Worm (Caenorhabditis elegans) whole organism, early embryonic: Measurements from ENCODE around the gene msp-77.

Experiments used
- B0310.2 ChIP-seq: sonication (generic microtip); optimal IDR thresholded peaks from 2 replicates; lab custom pipeline; 2016; ENCODE audit warnings: mild to moderate bottlenecking, missing genetic modification characterization, missing compliant biosample characterization
- F13C5.2 ChIP-seq: sonication (generic microtip); optimal IDR thresholded peaks from 2 replicates; lab custom pipeline; 2017; ENCODE audit warnings: mild to moderate bottlenecking, missing genetic modification characterization, inconsistent platforms, missing compliant biosample characterization
- aly-1 ChIP-seq: sonication (generic microtip); optimal IDR thresholded peaks from 2 replicates; lab custom pipeline; 2016; ENCODE audit warnings: missing genetic modification characterization, missing compliant biosample characterization
- ama-1 ChIP-seq: fragments of 150-350 bp; optimal IDR thresholded peaks from 2 replicates; lab custom pipeline; 2014
- ceh-13 ChIP-seq: fragments of 200-800 bp; sonication (Bioruptor generic); optimal IDR thresholded peaks from 2 replicates; lab custom pipeline; 2018; ENCODE audit warnings: mild to moderate bottlenecking, missing genetic modification characterization, missing compliant biosample characterization
- ceh-36 ChIP-seq: sonication (generic microtip); optimal IDR thresholded peaks from 2 replicates; lab custom pipeline; 2016; ENCODE audit warnings: missing genetic modification characterization, inconsistent platforms, missing compliant biosample characterization
- ets-7 ChIP-seq: sonication (generic microtip); optimal IDR thresholded peaks from 2 replicates; lab custom pipeline; 2016; ENCODE audit warnings: missing genotype, missing genetic modification characterization, missing compliant biosample characterization
- flt-1 ChIP-seq: fragments of 200-800 bp; sonication (Bioruptor generic); IDR thresholded peaks from 2 replicates; pipeline ENCODE4 v1.3.6; 2022; ENCODE audit warnings: missing genetic modification characterization, missing compliant biosample characterization
- hmbx-1 ChIP-seq: sonication (generic microtip); optimal IDR thresholded peaks from 2 replicates; lab custom pipeline; 2016; ENCODE audit warnings: mild to moderate bottlenecking, missing genetic modification characterization, missing compliant biosample characterization
- hmg-4 ChIP-seq: fragments of 200-800 bp; sonication (Bioruptor generic); optimal IDR thresholded peaks from 2 replicates; lab custom pipeline; 2018; ENCODE audit warnings: mild to moderate bottlenecking, missing genetic modification characterization, missing compliant biosample characterization
- hnd-1 ChIP-seq: sonication (generic microtip); optimal IDR thresholded peaks from 2 replicates; lab custom pipeline; 2016; ENCODE audit warnings: missing genetic modification characterization, missing compliant biosample characterization
- pes-1 ChIP-seq: fragments of 200-800 bp; sonication (Bioruptor generic); IDR thresholded peaks from 2 replicates; pipeline ENCODE4 v1.3.6; 2022; ENCODE audit warnings: missing genetic modification reagents, missing genetic modification characterization, missing compliant biosample characterization
- scrt-1 ChIP-seq: fragments of 200-800 bp; sonication (Bioruptor generic); IDR thresholded peaks from 2 replicates; pipeline ENCODE4 v1.3.6; 2022; ENCODE audit warnings: missing genetic modification characterization, missing compliant biosample characterization
- sea-1 ChIP-seq: fragments of 200-800 bp; sonication (Bioruptor generic); conservative IDR thresholded peaks from 2 replicates; pipeline ENCODE4 v1.3.6; 2022; ENCODE audit warnings: missing genetic modification characterization, missing compliant biosample characterization
- tbx-11 ChIP-seq: fragments of 200-800 bp; sonication (Bioruptor generic); IDR thresholded peaks from 2 replicates; pipeline ENCODE4 v1.3.6; 2022; ENCODE audit warnings: missing genetic modification characterization, missing compliant biosample characterization
- tbx-37 ChIP-seq: fragments of 200-800 bp; sonication (Bioruptor generic); conservative IDR thresholded peaks from 2 replicates; pipeline ENCODE4 v1.3.6; 2022; ENCODE audit warnings: missing genetic modification reagents, missing genetic modification characterization, missing compliant biosample characterization
- tra-4 ChIP-seq: sonication (generic microtip); optimal IDR thresholded peaks from 2 replicates; lab custom pipeline; 2017; ENCODE audit warnings: missing genetic modification characterization, missing compliant biosample characterization

The msp-77 gene

DNA sequence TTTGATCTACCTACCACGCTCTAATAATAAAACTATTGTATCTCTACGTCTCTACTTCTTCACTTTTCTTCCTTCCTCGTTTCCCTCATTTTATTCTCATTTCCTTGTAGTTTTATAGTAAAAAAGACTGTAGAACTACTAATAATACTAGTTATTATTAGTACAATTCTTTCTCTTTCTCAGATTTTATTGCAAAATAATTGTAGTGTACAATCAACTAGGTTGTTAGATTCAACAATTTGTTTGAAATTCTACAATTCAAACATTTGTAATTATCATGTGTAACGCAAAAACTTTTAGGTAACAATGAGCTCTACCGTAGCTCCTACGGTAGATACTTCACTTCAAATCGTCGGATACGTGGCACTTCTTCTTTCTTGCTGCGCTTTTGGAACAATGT lies 38.7 kb upstream of the msp-77 start, which contains the start of gene K07F5.12:
Gene K07F5.12 (plus strand): TSS at position 301 of the 400 bp plus-strand sequence.
- TF ChIP-seq tra-4 (tag; lab: Kevin White, UChicago) = no peak

DNA sequence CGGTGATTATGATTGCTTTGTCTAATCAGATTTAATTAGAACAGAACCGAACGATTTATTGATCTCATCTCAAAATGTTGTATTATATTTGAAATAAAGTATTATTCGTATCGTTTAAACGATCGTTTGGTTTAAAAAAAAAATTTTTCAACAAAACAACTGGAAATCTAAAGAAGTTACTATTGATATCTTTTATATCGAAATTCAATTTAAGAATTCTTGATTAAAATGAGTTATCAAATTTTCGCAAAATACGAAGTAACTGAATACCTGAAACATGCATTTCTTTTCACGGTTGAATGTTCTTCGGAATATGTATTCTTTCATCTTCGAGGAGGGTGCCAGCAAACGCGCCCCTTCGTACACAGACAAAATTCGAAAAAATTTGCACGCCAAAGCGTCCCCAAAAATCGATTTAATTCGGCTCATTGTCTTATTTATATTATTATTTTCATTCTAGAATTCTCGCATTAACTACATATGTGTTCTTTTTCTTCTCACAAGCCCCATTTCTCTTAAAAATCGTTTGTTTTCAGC lies 36.4 kb upstream of the msp-77 start, which contains the start of gene npp-1:
Gene npp-1 (plus strand): TSS at position 537 of the 537 bp plus-strand sequence.
- no peak for TF ChIP-seq hnd-1 (tag; lab: Kevin White, UChicago)
- TF ChIP-seq scrt-1 (GFP tag; lab: Robert Waterston, UW) = no peak
- TF ChIP-seq ceh-36 (tag; lab: Kevin White, UChicago) = no peak
- no peak for TF ChIP-seq tbx-11 (GFP tag; lab: Robert Waterston, UW)
- no peak for TF ChIP-seq tbx-37 (GFP tag; lab: Robert Waterston, UW)

DNA sequence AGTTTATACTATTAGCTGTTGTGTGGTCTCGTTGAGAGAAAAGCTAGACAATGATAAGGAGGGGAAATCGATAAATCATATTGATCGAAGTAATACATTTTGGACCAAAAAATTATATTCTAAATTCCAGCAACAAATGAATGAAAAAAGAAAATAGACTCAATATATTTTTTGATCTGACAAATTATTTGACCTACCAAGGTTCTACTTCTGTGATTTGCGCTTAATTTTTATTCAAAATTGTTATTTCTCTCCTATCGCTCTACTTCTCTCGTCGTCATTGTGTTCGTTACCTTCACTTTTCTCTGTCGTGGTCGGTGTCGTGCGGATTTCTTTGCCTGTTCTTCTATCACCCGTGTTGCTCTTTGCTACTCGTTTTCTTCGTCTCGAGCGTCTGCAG lies 35.5 kb upstream of the msp-77 start:
- no peak for TF ChIP-seq ceh-13 (GFP tag; lab: Kevin White, UChicago)
- TF ChIP-seq hmg-4 (GFP tag; lab: Kevin White, UChicago) = no peak
- TF ChIP-seq flt-1 (GFP tag; lab: Robert Waterston, UW) = no peak
- TF ChIP-seq ama-1 (lab: Kevin White, UChicago) = no peak
- TF ChIP-seq ceh-36 (tag; lab: Kevin White, UChicago) = no peak
- TF ChIP-seq tra-4 (tag; lab: Kevin White, UChicago) = no peak
- no peak for TF ChIP-seq scrt-1 (GFP tag; lab: Robert Waterston, UW)
- no peak for TF ChIP-seq hnd-1 (tag; lab: Kevin White, UChicago)
- TF ChIP-seq B0310.2 (tag; lab: Kevin White, UChicago) = no peak
- no peak for TF ChIP-seq pes-1 (GFP tag; lab: Robert Waterston, UW)
- TF ChIP-seq F13C5.2 (tag; lab: Kevin White, UChicago) = no peak
- TF ChIP-seq tbx-11 (GFP tag; lab: Robert Waterston, UW) = no peak
- TF ChIP-seq aly-1 (tag; lab: Kevin White, UChicago) = no peak
- no peak for TF ChIP-seq tbx-37 (GFP tag; lab: Robert Waterston, UW)
- TF ChIP-seq hmbx-1 (tag; lab: Kevin White, UChicago) = no peak
- TF ChIP-seq sea-1 = no peak
- TF ChIP-seq ets-7 (tag; lab: Kevin White, UChicago) = no peak

DNA sequence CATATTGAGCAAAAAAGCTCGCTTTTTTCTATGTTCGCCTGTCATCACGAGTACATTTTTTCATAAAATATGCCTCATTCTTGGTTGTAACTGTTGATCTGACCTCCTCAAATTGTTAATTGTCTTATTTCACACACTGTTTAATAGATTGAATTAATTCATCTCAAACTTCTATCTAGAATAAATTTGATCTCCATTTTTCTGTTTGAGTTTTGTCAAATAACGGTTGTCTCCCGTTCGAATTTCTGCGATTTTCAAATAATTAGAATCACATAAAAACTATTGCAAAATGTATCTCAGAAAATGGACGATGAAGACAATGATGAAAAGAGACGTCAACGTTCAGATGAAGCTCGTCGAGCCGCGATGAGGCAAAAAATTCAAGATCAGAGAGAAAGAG lies 32.5 kb upstream of the msp-77 start, which contains the start of gene K07F5.14:
Gene K07F5.14 (plus strand): TSS at position 301 of the 400 bp plus-strand sequence.
- no peak for TF ChIP-seq ets-7 (tag; lab: Kevin White, UChicago)
- TF ChIP-seq tra-4 (tag; lab: Kevin White, UChicago) = no peak
- TF ChIP-seq sea-1 = no peak
- no peak for TF ChIP-seq pes-1 (GFP tag; lab: Robert Waterston, UW)
- no peak for TF ChIP-seq hmbx-1 (tag; lab: Kevin White, UChicago)
- TF ChIP-seq tbx-37 (GFP tag; lab: Robert Waterston, UW) = no peak
- TF ChIP-seq flt-1 (GFP tag; lab: Robert Waterston, UW) = no peak
- TF ChIP-seq ama-1 (lab: Kevin White, UChicago) = no peak
- no peak for TF ChIP-seq aly-1 (tag; lab: Kevin White, UChicago)
- TF ChIP-seq F13C5.2 (tag; lab: Kevin White, UChicago) = no peak
- TF ChIP-seq hmg-4 (GFP tag; lab: Kevin White, UChicago) = no peak

DNA sequence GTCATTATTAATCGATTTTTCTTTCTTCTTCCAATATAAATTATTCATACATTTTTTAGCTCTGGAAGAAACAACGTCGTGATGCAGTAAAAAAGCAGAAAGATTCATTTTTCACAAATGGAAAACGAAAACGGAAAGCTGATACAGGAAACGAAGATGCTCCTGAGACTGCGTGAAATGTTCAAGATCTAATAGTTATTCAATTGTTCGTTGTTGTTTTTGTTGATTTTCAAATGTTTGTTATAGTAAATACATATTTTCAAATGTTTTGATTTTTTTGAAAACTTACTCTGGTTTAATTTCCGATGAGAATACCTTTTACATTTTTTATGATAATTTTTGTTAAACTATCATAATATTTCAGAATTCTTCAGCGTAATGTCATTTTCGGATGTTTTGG lies 30.6 kb upstream of the msp-77 start, which contains the start of gene K07F5.16:
Gene K07F5.16 (plus strand): TSS at position 301 of the 400 bp plus-strand sequence.
- TF ChIP-seq hnd-1 (tag; lab: Kevin White, UChicago) (no peak), ceh-36 (tag; lab: Kevin White, UChicago) (no peak), hmbx-1 (tag; lab: Kevin White, UChicago) (no peak), scrt-1 (GFP tag; lab: Robert Waterston, UW) (no peak), tbx-11 (GFP tag; lab: Robert Waterston, UW) (no peak)

DNA sequence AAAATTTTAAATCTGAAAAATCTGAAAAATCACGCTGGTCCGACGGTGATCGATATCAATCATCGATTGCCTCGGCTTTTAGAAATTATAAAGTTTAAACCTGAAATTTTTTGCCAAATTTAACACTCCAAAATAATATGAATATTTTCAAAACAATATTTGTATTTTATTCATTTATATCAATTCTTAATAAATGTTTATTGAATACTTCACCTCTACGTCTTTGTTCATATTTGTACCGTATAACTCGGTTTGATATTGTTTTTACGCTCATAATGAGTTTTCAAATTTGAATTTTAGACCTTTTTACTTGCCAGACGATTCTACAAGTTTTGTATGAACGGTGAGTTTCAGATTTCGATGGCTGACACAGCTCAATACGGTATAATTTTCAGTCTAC lies 29.7 kb upstream of the msp-77 start, which contains the start of the genes K07F5.15 and K07F5.22:
Gene K07F5.15 (plus strand): TSS at position 301 of the 400 bp plus-strand sequence.
Gene K07F5.22 (plus strand): TSS at position 301 of the 400 bp plus-strand sequence.
- TF ChIP-seq tbx-11 (GFP tag; lab: Robert Waterston, UW) (no peak), hmbx-1 (tag; lab: Kevin White, UChicago) (no peak), F13C5.2 (tag; lab: Kevin White, UChicago) (no peak), scrt-1 (GFP tag; lab: Robert Waterston, UW) (no peak), ceh-13 (GFP tag; lab: Kevin White, UChicago) (no peak), hmg-4 (GFP tag; lab: Kevin White, UChicago) (no peak), flt-1 (GFP tag; lab: Robert Waterston, UW) (no peak), hnd-1 (tag; lab: Kevin White, UChicago) (no peak), aly-1 (tag; lab: Kevin White, UChicago) (no peak)

DNA sequence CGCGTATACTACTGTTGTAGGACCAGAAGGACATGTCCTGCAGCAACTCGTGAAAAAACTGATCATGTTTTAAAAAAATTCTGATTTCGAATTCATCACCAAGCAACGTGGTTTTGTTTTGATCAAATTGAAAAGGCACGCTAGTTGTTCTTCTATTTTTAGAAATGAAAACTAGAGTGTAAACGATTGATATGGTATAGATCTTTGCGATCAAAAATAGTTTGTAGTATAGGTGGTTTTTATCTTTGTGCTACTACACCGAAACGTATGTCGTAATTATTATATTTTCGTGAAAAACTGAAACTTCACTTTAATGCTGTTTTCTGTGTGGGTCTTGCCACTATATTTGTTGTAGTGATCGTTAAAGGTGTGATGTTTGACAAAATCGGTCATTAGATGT lies 27.6 kb upstream of the msp-77 start:
- TF ChIP-seq hnd-1 (tag; lab: Kevin White, UChicago) = no peak
- no peak for TF ChIP-seq hmg-4 (GFP tag; lab: Kevin White, UChicago)
- TF ChIP-seq aly-1 (tag; lab: Kevin White, UChicago) = no peak
- no peak for TF ChIP-seq F13C5.2 (tag; lab: Kevin White, UChicago)
- TF ChIP-seq hmbx-1 (tag; lab: Kevin White, UChicago) = no peak
- TF ChIP-seq sea-1 = no peak
- TF ChIP-seq ama-1 (lab: Kevin White, UChicago) = no peak
- TF ChIP-seq tbx-37 (GFP tag; lab: Robert Waterston, UW) = no peak
- no peak for TF ChIP-seq scrt-1 (GFP tag; lab: Robert Waterston, UW)
- TF ChIP-seq pes-1 (GFP tag; lab: Robert Waterston, UW) = no peak
- no peak for TF ChIP-seq tbx-11 (GFP tag; lab: Robert Waterston, UW)
- TF ChIP-seq ceh-13 (GFP tag; lab: Kevin White, UChicago) = no peak
- no peak for TF ChIP-seq flt-1 (GFP tag; lab: Robert Waterston, UW)
- TF ChIP-seq B0310.2 (tag; lab: Kevin White, UChicago) = no peak
- no peak for TF ChIP-seq ceh-36 (tag; lab: Kevin White, UChicago)
- TF ChIP-seq ets-7 (tag; lab: Kevin White, UChicago) = no peak
- TF ChIP-seq tra-4 (tag; lab: Kevin White, UChicago) = no peak
